Worm (Caenorhabditis elegans) whole organism, L1 larva: Measurements from ENCODE around the gene ZC395.5.

Source experiments
- C04F5.9 ChIP-seq: sonication (generic microtip); optimal IDR thresholded peaks from 2 replicates; lab custom pipeline; 2016; ENCODE audit warnings: missing genetic modification characterization, missing compliant biosample characterization
- F16B12.6 ChIP-seq: fragments of 150-350 bp; optimal IDR thresholded peaks from 2 replicates; lab custom pipeline; 2014; ENCODE audit warnings: missing biosample characterization, missing genetic modification characterization
- Y116A8C.19 ChIP-seq: sonication (generic microtip); optimal IDR thresholded peaks from 2 replicates; lab custom pipeline; 2016; ENCODE audit warnings: missing compliant biosample characterization, missing genetic modification characterization, borderline replicate concordance
- aha-1 ChIP-seq: fragments of 150-350 bp; optimal IDR thresholded peaks from 2 replicates; lab custom pipeline; 2014; ENCODE audit warnings: missing biosample characterization, missing genetic modification characterization
- ama-1 ChIP-seq: fragments of 150-350 bp; optimal IDR thresholded peaks from 2 replicates; lab custom pipeline; 2014
- blmp-1 ChIP-seq: fragments of 150-350 bp; optimal IDR thresholded peaks from 2 replicates; lab custom pipeline; 2014; ENCODE audit warnings: missing biosample characterization, missing genetic modification characterization
- ceh-8 ChIP-seq: fragments of 200-800 bp; sonication (Bioruptor generic); optimal IDR thresholded peaks from 2 replicates; lab custom pipeline; 2018; ENCODE audit warnings: mild to moderate bottlenecking, missing genetic modification characterization, moderate library complexity, missing compliant biosample characterization
- ceh-82 ChIP-seq, 3 experiments: fragments of 150-350 bp in 1 of 3; sonication (generic microtip) in 2 of 3; optimal IDR thresholded peaks; 2 replicates each; lab custom pipeline; 2014 to 2017; ENCODE audit warnings: missing biosample characterization in 3 of 3, missing genetic modification characterization in 3 of 3
- ceh-90 ChIP-seq: sonication (generic microtip); optimal IDR thresholded peaks from 2 replicates; lab custom pipeline; 2016; ENCODE audit warnings: missing genetic modification characterization, missing compliant biosample characterization
- dpl-1 ChIP-seq, 3 experiments: fragments of 150-350 bp in 2 of 3; sonication (generic microtip) in 1 of 3; optimal IDR thresholded peaks; 2 replicates each; lab custom pipeline; 2014 to 2017; ENCODE audit warnings: missing biosample characterization in 3 of 3, missing genetic modification characterization in 3 of 3, missing genetic modification reagents in 3 of 3
- dsc-1 ChIP-seq: sonication (generic microtip); optimal IDR thresholded peaks from 2 replicates; lab custom pipeline; 2016; ENCODE audit warnings: mild to moderate bottlenecking, missing genetic modification characterization, missing compliant biosample characterization
- efl-1 ChIP-seq, 4 experiments: fragments of 150-350 bp; optimal IDR thresholded peaks in 3 of 4; peaks in 1 of 4; 1 replicate in 1 of 4; 2 replicates in 3 of 4; lab custom pipeline; 2014; ENCODE audit warnings: missing biosample characterization in 2 of 4, missing genetic modification characterization in 2 of 4, missing genetic modification reagents in 2 of 4
- egl-27 ChIP-seq, 2 experiments: fragments of 150-350 bp in 1 of 2; sonication (generic microtip); optimal IDR thresholded peaks; 3 replicates each; lab custom pipeline; 2017 to 2018; ENCODE audit warnings: missing biosample characterization in 2 of 2, missing genetic modification characterization in 2 of 2, missing genetic modification reagents in 2 of 2
- elt-2 ChIP-seq: sonication (generic microtip); optimal IDR thresholded peaks from 2 replicates; lab custom pipeline; 2016; ENCODE audit warnings: missing genetic modification characterization, mild to moderate bottlenecking, inconsistent platforms, missing compliant biosample characterization, missing genetic modification reagents
- elt-3 ChIP-seq, 6 experiments: fragments of 150-350 bp in 1 of 6; sonication (generic microtip); optimal IDR thresholded peaks; 2 replicates each; lab custom pipeline; 2017 to 2018; ENCODE audit warnings: missing biosample characterization in 6 of 6, missing genetic modification characterization in 6 of 6, inconsistent platforms in 1 of 6
- ets-5 ChIP-seq: fragments of 200-800 bp; sonication (Bioruptor generic); IDR thresholded peaks from 2 replicates; pipeline ENCODE4 v1.3.6; 2022; ENCODE audit warnings: missing genetic modification characterization, missing compliant biosample characterization
- fkh-10 ChIP-seq: sonication (generic microtip); optimal IDR thresholded peaks from 2 replicates; lab custom pipeline; 2017; ENCODE audit warnings: missing biosample characterization, missing genetic modification reagents, missing genetic modification characterization
- fos-1 ChIP-seq: fragments of 150-350 bp; optimal IDR thresholded peaks from 2 replicates; lab custom pipeline; 2014; ENCODE audit warnings: missing biosample characterization, missing genetic modification characterization
- grh-1 ChIP-seq: fragments of 200-800 bp; sonication (Bioruptor generic); IDR thresholded peaks from 2 replicates; pipeline ENCODE4 v1.3.6; 2022; ENCODE audit warnings: missing genetic modification reagents, missing genetic modification characterization, missing compliant biosample characterization
- hlh-17 ChIP-seq: fragments of 200-800 bp; sonication (Bioruptor generic); optimal IDR thresholded peaks from 2 replicates; lab custom pipeline; 2018; ENCODE audit warnings: missing genetic modification characterization, mild to moderate bottlenecking, missing compliant biosample characterization, moderate library complexity, borderline replicate concordance
- hlh-4 ChIP-seq: sonication (generic microtip); optimal IDR thresholded peaks from 2 replicates; lab custom pipeline; 2016; ENCODE audit warnings: mild to moderate bottlenecking, missing genetic modification characterization, missing compliant biosample characterization
- jun-1 ChIP-seq: fragments of 150-350 bp; optimal IDR thresholded peaks from 2 replicates; lab custom pipeline; 2014; ENCODE audit warnings: missing biosample characterization, missing genetic modification reagents, missing genetic modification characterization
- lin-14 ChIP-seq: fragments of 200-800 bp; sonication (Bioruptor generic); optimal IDR thresholded peaks from 2 replicates; lab custom pipeline; 2018; ENCODE audit warnings: mild to moderate bottlenecking, missing genetic modification characterization, moderate library complexity, missing compliant biosample characterization
- lin-15B ChIP-seq: fragments of 150-350 bp; sonication (generic microtip); optimal IDR thresholded peaks from 3 replicates; lab custom pipeline; 2014; ENCODE audit warnings: missing biosample characterization, missing genetic modification characterization
- lin-35 ChIP-seq, 2 experiments: fragments of 150-350 bp; optimal IDR thresholded peaks; 2 replicates each; lab custom pipeline; 2014; ENCODE audit warnings: missing biosample characterization in 2 of 2, missing genetic modification characterization in 2 of 2, missing genetic modification reagents in 2 of 2
- lsy-2 ChIP-seq, 2 experiments: fragments of 150-350 bp; optimal IDR thresholded peaks; 2 replicates each; lab custom pipeline; 2014; ENCODE audit warnings: missing biosample characterization in 2 of 2, missing genetic modification characterization in 2 of 2
- mef-2 ChIP-seq: fragments of 150-350 bp; optimal IDR thresholded peaks from 2 replicates; lab custom pipeline; 2014; ENCODE audit warnings: missing biosample characterization, missing genetic modification characterization
- mep-1 ChIP-seq: fragments of 150-350 bp; optimal IDR thresholded peaks from 2 replicates; lab custom pipeline; 2014; ENCODE audit warnings: missing biosample characterization, missing genetic modification characterization
- nhr-19 ChIP-seq: fragments of 200-800 bp; sonication (Bioruptor generic); conservative IDR thresholded peaks from 2 replicates; pipeline ENCODE4 v1.3.6; 2022; ENCODE audit warnings: missing genetic modification characterization, missing compliant biosample characterization
- nhr-20 ChIP-seq: sonication (generic microtip); optimal IDR thresholded peaks from 2 replicates; lab custom pipeline; 2016; ENCODE audit warnings: mild to moderate bottlenecking, missing genetic modification characterization, missing compliant biosample characterization
- nhr-28 ChIP-seq: fragments of 150-350 bp; optimal IDR thresholded peaks from 2 replicates; lab custom pipeline; 2014; ENCODE audit warnings: missing biosample characterization, missing genetic modification characterization
- nhr-71 ChIP-seq: sonication (generic microtip); optimal IDR thresholded peaks from 2 replicates; lab custom pipeline; 2016; ENCODE audit warnings: mild to moderate bottlenecking, missing genetic modification characterization, moderate library complexity, missing compliant biosample characterization
- nhr-76 ChIP-seq: sonication (generic microtip); optimal IDR thresholded peaks from 2 replicates; lab custom pipeline; 2017; ENCODE audit warnings: missing biosample characterization, missing genetic modification characterization
- nhr-77 ChIP-seq: fragments of 150-350 bp; optimal IDR thresholded peaks from 2 replicates; lab custom pipeline; 2014; ENCODE audit warnings: missing biosample characterization, missing genetic modification characterization
- nhr-84 ChIP-seq: sonication (generic microtip); optimal IDR thresholded peaks from 2 replicates; lab custom pipeline; 2017; ENCODE audit warnings: missing biosample characterization, missing genetic modification characterization
- nhr-85 ChIP-seq: sonication (generic microtip); peaks from one replicate; lab custom pipeline; 2016; ENCODE audit warnings: missing genetic modification characterization, inconsistent platforms, missing compliant biosample characterization
- nhr-90 ChIP-seq: sonication (generic microtip); optimal IDR thresholded peaks from 2 replicates; lab custom pipeline; 2016; ENCODE audit warnings: mild to moderate bottlenecking, missing genetic modification characterization, missing compliant biosample characterization; ENCODE audit not compliant: poor library complexity
- pag-3 ChIP-seq: sonication (generic microtip); optimal IDR thresholded peaks from 2 replicates; lab custom pipeline; 2017; ENCODE audit warnings: missing genetic modification characterization, mild to moderate bottlenecking, missing compliant biosample characterization, antibody characterized with exemption, borderline replicate concordance; ENCODE audit not compliant: insufficient read depth
- pax-3 ChIP-seq: fragments of 200-800 bp; sonication (Bioruptor generic); optimal IDR thresholded peaks from 2 replicates; lab custom pipeline; 2018; ENCODE audit warnings: mild to moderate bottlenecking, missing genetic modification characterization, moderate library complexity, missing compliant biosample characterization
- pqm-1 ChIP-seq: sonication (generic microtip); optimal IDR thresholded peaks from 3 replicates; lab custom pipeline; 2017; ENCODE audit warnings: missing biosample characterization, missing genetic modification characterization
- rnt-1 ChIP-seq: sonication (generic microtip); optimal IDR thresholded peaks from 2 replicates; lab custom pipeline; 2016; ENCODE audit warnings: mild to moderate bottlenecking, missing genetic modification characterization, moderate library complexity, missing compliant biosample characterization
- skn-1 ChIP-seq: fragments of 150-350 bp; optimal IDR thresholded peaks from 2 replicates; lab custom pipeline; 2014; ENCODE audit warnings: missing biosample characterization, missing genetic modification characterization
- snpc-4 ChIP-seq: fragments of 150-350 bp; optimal IDR thresholded peaks from 2 replicates; lab custom pipeline; 2014; ENCODE audit warnings: missing biosample characterization, missing genetic modification characterization
- snu-23 ChIP-seq: sonication (generic microtip); optimal IDR thresholded peaks from 2 replicates; lab custom pipeline; 2016; ENCODE audit warnings: missing genetic modification characterization, missing compliant biosample characterization
- unc-130 ChIP-seq: fragments of 150-350 bp; optimal IDR thresholded peaks from 2 replicates; lab custom pipeline; 2017; ENCODE audit warnings: missing biosample characterization, missing genetic modification characterization, inconsistent platforms
- unc-98 ChIP-seq: fragments of 200-800 bp; sonication (Bioruptor generic); IDR thresholded peaks from 2 replicates; pipeline ENCODE4 v1.3.6; 2022; ENCODE audit warnings: missing genetic modification characterization, missing compliant biosample characterization

The ZC395.5 gene

ce11 chrIII:5222777-5223176, 44.9 kb upstream of the ZC395.5 start:
- TF ChIP-seq skn-1 (tag; lab: Kevin White, UChicago), result no peak
- no peak for TF ChIP-seq lsy-2 (tag; optimal IDR thresholded peaks at IDR 0.05; lab: Kevin White, UChicago)
- no peak for TF ChIP-seq ets-5 (GFP tag; lab: Robert Waterston, UW)
- no peak for TF ChIP-seq efl-1 (optimal IDR thresholded peaks at IDR 0.05; lab: Kevin White, UChicago)
- TF ChIP-seq efl-1 (GFP tag; optimal IDR thresholded peaks at IDR 0.05 in 1 of 2; lab: Kevin White, UChicago), result peak in 1 of 2 experiments; percentile 67
- TF ChIP-seq pax-3 (tag; lab: Kevin White, UChicago), result no peak
- no peak for TF ChIP-seq egl-27 (tag; optimal IDR thresholded peaks at IDR 0.05; lab: Kevin White, UChicago)
- TF ChIP-seq hlh-17, result no peak
- TF ChIP-seq dsc-1 (tag; lab: Kevin White, UChicago), result no peak
- TF ChIP-seq jun-1 (tag; lab: Kevin White, UChicago), result no peak
- no peak for TF ChIP-seq nhr-28 (tag; lab: Kevin White, UChicago)
- TF ChIP-seq fkh-10 (GFP tag; lab: Kevin White, UChicago), result no peak
- TF ChIP-seq pag-3, result no peak
- no peak for TF ChIP-seq lin-15B (tag; lab: Kevin White, UChicago)
- TF ChIP-seq pqm-1, result no peak
- no peak for TF ChIP-seq Y116A8C.19 (tag; lab: Kevin White, UChicago)
- no peak for TF ChIP-seq nhr-84
- TF ChIP-seq unc-98 (GFP tag; lab: Robert Waterston, UW), result no peak
- peak; percentile 12 for TF ChIP-seq nhr-77 (tag; lab: Kevin White, UChicago)
- TF ChIP-seq aha-1, result no peak
- no peak for TF ChIP-seq nhr-20
- TF ChIP-seq lin-35 (GFP tag; optimal IDR thresholded peaks at IDR 0.05; lab: Kevin White, UChicago), result no peak
- TF ChIP-seq nhr-85 (tag; lab: Kevin White, UChicago), result no peak
- no peak for TF ChIP-seq unc-130 (tag; lab: Kevin White, UChicago)
- no peak for TF ChIP-seq nhr-90 (tag; lab: Kevin White, UChicago)
- TF ChIP-seq dpl-1 (GFP tag; optimal IDR thresholded peaks at IDR 0.05; lab: Kevin White, UChicago), result no peak
- TF ChIP-seq grh-1 (GFP tag; lab: Robert Waterston, UW), result no peak
- no peak for TF ChIP-seq ama-1 (lab: Kevin White, UChicago)
- no peak for TF ChIP-seq mef-2 (tag; lab: Kevin White, UChicago)
- TF ChIP-seq nhr-19 (GFP tag; lab: Robert Waterston, UW), result no peak
- TF ChIP-seq F16B12.6 (tag; lab: Kevin White, UChicago), result no peak
- no peak for TF ChIP-seq hlh-4 (tag; lab: Kevin White, UChicago)
- peak; percentile 8 for TF ChIP-seq nhr-71
- TF ChIP-seq fos-1, result no peak
- TF ChIP-seq rnt-1, result no peak
- TF ChIP-seq lin-14 (GFP tag; lab: Kevin White, UChicago), result peak; percentile 60
- no peak for TF ChIP-seq snpc-4 (tag; lab: Kevin White, UChicago)
- TF ChIP-seq snu-23 (GFP tag; lab: Kevin White, UChicago), result no peak
- TF ChIP-seq C04F5.9 (tag; lab: Kevin White, UChicago), result no peak
- no peak for TF ChIP-seq elt-2 (tag; lab: Kevin White, UChicago)
- TF ChIP-seq ceh-8 (GFP tag; lab: Kevin White, UChicago), result no peak
- TF ChIP-seq nhr-76, result no peak
- TF ChIP-seq mep-1 (tag; lab: Kevin White, UChicago), result peak; percentile 35
- TF ChIP-seq, all 84 proteins: peak for 5

ce11 chrIII:5224908-5225307, 42.7 kb upstream of the ZC395.5 start:
- TF ChIP-seq fos-1 (peak; percentile 81), blmp-1 (tag; lab: Kevin White, UChicago) (peak; percentile 35), lin-14 (GFP tag; lab: Kevin White, UChicago) (peak; percentile 37), snu-23 (GFP tag; lab: Kevin White, UChicago) (peak; percentile 6), skn-1 (tag; lab: Kevin White, UChicago) (peak; percentile 11), efl-1 (optimal IDR thresholded peaks at IDR 0.05; lab: Kevin White, UChicago) (no peak), efl-1 (GFP tag; optimal IDR thresholded peaks at IDR 0.05 in 1 of 2; lab: Kevin White, UChicago) (no peak), ceh-82 (tag; optimal IDR thresholded peaks at IDR 0.05; lab: Kevin White, UChicago) (peak in 1 of 3 experiments; percentile 27), ceh-90 (no peak), elt-3 (tag; optimal IDR thresholded peaks at IDR 0.05; lab: Kevin White, UChicago) (no peak)
